Worm (Caenorhabditis elegans): ENCODE measurements around the gene ZC21.10.

Gene ZC21.10

DNA sequence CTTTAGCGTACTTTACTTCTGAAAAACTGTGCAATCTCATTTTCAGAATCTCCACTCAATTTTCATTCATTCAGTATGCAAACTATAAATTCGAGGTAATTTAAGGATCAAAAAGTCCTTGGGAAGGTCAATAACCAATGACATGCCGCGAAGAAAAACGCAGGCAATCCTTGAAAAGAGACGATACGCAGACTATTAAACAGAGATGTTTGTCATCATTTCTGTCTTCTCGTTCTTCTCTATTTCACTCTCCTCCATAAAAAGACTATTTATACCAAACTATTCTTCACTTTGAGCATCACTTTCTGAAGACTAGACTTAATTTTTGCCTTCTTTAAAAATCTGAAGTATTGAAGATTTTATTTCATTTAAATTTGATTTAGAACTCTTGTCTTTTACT lies 22.3 kb downstream of the ZC21.10 start, which contains the start of gene C02D5.4:
Gene C02D5.4 (plus strand): TSS at position 41 of the 400 bp plus-strand sequence.
- TF ChIP-seq pqm-1 (tag; optimal IDR thresholded peaks at IDR 0.05) (peak; percentile 52), unc-39 (tag; optimal IDR thresholded peaks at IDR 0.05) (no peak), nhr-11 (tag; optimal IDR thresholded peaks at IDR 0.05) (no peak), egl-5 (tag; optimal IDR thresholded peaks at IDR 0.05) (no peak), lin-39 (tag; optimal IDR thresholded peaks at IDR 0.05) (no peak), nhr-237 (tag; optimal IDR thresholded peaks at IDR 0.05) (no peak), ceh-82 (tag; optimal IDR thresholded peaks at IDR 0.05) (no peak), sea-2 (GFP tag; optimal IDR thresholded peaks at IDR 0.05) (no peak), ZK546.5 (tag; optimal IDR thresholded peaks at IDR 0.05) (no peak), nhr-67 (tag; optimal IDR thresholded peaks at IDR 0.05) (no peak), skn-1 (tag; optimal IDR thresholded peaks at IDR 0.05) (peak; percentile 99), pha-4 (tag; optimal IDR thresholded peaks at IDR 0.05) (peak; percentile 57), nhr-25 (tag; optimal IDR thresholded peaks at IDR 0.05) (peak; percentile 6), unc-62 (GFP tag; optimal IDR thresholded peaks at IDR 0.05) (no peak), eor-1 (tag; optimal IDR thresholded peaks at IDR 0.05) (no peak), ceh-9 (tag; optimal IDR thresholded peaks at IDR 0.05) (no peak), elt-2 (tag; optimal IDR thresholded peaks at IDR 0.05) (peak; percentile 22), elt-3 (tag; optimal IDR thresholded peaks at IDR 0.05) (no peak), nfya-1 (tag; optimal IDR thresholded peaks at IDR 0.05; ENCODE audit: insufficient read depth) (peak; percentile 27), fkh-2 (tag; optimal IDR thresholded peaks at IDR 0.05) (no peak), nhr-43 (tag; optimal IDR thresholded peaks at IDR 0.05; ENCODE audit: poor library complexity, severe bottlenecking) (no peak), snpc-4 (tag; optimal IDR thresholded peaks at IDR 0.05) (no peak), ztf-4 (tag; optimal IDR thresholded peaks at IDR 0.05) (no peak), fos-1 (tag; optimal IDR thresholded peaks at IDR 0.05) (no peak)

DNA sequence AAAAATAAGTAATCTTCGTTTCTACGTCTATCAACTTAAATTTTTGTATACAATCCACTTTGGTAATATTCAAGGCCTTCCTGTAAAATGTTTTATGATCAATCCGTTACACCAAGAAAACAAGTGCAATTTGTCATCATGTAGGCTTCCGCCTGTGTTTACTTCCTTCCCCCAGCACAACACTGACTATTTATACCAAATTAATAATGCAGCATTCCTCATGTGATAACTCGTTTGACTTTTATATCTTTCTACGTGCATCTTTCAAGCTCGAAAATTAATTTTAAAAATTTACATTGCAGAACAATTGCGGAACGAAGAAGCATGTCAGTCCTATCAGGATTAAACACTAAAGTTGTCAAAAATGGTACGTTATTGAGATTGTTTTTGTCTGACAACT lies 24.6 kb downstream of the ZC21.10 start, which contains the start of gene gsto-2:
Gene gsto-2 (plus strand): TSS at position 301 of the 400 bp plus-strand sequence.
- no peak for TF ChIP-seq lin-39 (tag; optimal IDR thresholded peaks at IDR 0.05)
- TF ChIP-seq nhr-23 (tag; optimal IDR thresholded peaks at IDR 0.05) = no peak
- no peak for TF ChIP-seq fkh-2 (tag; optimal IDR thresholded peaks at IDR 0.05)
- no peak for TF ChIP-seq mdl-1 (tag; optimal IDR thresholded peaks at IDR 0.05)
- TF ChIP-seq nhr-76 (tag; optimal IDR thresholded peaks at IDR 0.05) = no peak
- no peak for TF ChIP-seq tbx-2 (tag; optimal IDR thresholded peaks at IDR 0.05)
- no peak for TF ChIP-seq nhr-25 (tag; optimal IDR thresholded peaks at IDR 0.05)
- no peak for TF ChIP-seq hmg-11 (tag; optimal IDR thresholded peaks at IDR 0.05)
- TF ChIP-seq nhr-28 (tag; optimal IDR thresholded peaks at IDR 0.05) = no peak
- TF ChIP-seq ceh-28 (tag; optimal IDR thresholded peaks at IDR 0.05) = no peak

DNA sequence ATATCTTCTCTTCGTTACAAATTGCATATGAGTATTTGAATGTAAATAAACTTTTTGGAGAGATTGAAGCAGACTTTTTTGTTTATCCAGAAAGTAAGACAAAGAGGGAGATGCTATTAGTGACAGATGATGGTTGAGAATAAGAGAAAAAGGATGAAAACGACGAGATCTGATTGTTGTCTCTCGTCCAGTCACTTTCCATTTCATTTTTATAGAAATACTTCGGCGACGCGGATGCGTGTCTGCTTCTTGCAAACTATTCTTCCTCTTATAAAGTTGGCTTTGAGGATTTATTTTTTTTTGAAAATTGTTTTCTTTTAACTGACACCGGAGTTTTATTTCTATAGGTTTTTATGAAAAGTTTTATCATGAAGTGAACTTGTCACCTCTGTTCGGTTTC lies 25.8 kb downstream of the ZC21.10 start:
- no peak for TF ChIP-seq ama-1 (optimal IDR thresholded peaks at IDR 0.05)
- no peak for TF ChIP-seq lin-15B (tag; optimal IDR thresholded peaks at IDR 0.05)
- TF ChIP-seq nhr-76 (tag; optimal IDR thresholded peaks at IDR 0.05) = no peak
- TF ChIP-seq tbx-2 (tag; optimal IDR thresholded peaks at IDR 0.05) = no peak
- no peak for TF ChIP-seq fkh-2 (tag; optimal IDR thresholded peaks at IDR 0.05)

DNA sequence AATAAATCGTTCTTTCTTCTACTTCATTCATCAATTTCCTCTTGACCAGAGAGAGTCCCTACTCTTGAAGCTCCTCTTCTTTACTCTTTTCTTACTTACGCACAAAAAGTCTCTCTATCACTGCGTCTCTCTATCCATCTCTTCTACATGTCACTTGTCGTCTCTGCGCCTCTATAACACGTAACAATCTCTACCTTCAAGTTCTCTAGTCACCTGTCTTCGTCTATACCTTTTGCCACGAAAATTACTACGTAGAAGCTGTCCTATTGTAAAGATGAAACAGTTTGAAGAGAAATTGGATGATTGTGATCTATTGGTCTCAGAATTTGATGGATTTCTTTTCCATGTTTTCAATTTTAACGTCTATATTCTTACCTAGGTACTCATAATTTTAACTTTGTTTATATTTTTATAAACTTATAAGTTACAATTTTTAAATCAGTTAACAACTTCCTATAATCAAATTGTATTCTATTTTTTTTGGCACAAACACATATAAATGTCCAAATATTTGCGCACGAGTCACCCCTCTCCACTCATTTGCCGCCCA lies 27.0 kb downstream of the ZC21.10 start, which contains the start of gene C02D5.2:
Gene C02D5.2 (plus strand): TSS at position 500 of the 550 bp plus-strand sequence.
- TF ChIP-seq nhr-11 (tag; optimal IDR thresholded peaks at IDR 0.05) (peak; percentile 6), elt-1 (tag; optimal IDR thresholded peaks at IDR 0.05) (no peak), nfya-1 (tag; optimal IDR thresholded peaks at IDR 0.05; ENCODE audit: insufficient read depth) (peak; percentile 54), ceh-16 (tag; optimal IDR thresholded peaks at IDR 0.05) (no peak), elt-3 (tag; optimal IDR thresholded peaks at IDR 0.05) (no peak), sea-2 (GFP tag; optimal IDR thresholded peaks at IDR 0.05) (no peak), snpc-4 (tag; optimal IDR thresholded peaks at IDR 0.05) (peak; percentile 1), fos-1 (tag; optimal IDR thresholded peaks at IDR 0.05) (no peak), nhr-67 (tag; optimal IDR thresholded peaks at IDR 0.05) (no peak), mdl-1 (tag; optimal IDR thresholded peaks at IDR 0.05) (no peak), unc-39 (tag; optimal IDR thresholded peaks at IDR 0.05) (no peak), egl-27 (tag; optimal IDR thresholded peaks at IDR 0.05) (no peak), ZK546.5 (tag; optimal IDR thresholded peaks at IDR 0.05) (no peak), eor-1 (tag; optimal IDR thresholded peaks at IDR 0.05) (no peak), pqm-1 (tag; optimal IDR thresholded peaks at IDR 0.05) (no peak), aly-2 (tag; optimal IDR thresholded peaks at IDR 0.05) (no peak), nhr-76 (tag; optimal IDR thresholded peaks at IDR 0.05) (no peak), pha-4 (tag; optimal IDR thresholded peaks at IDR 0.05) (peak; percentile 41), nhr-43 (tag; optimal IDR thresholded peaks at IDR 0.05; ENCODE audit: poor library complexity, severe bottlenecking) (no peak), fkh-10 (GFP tag; optimal IDR thresholded peaks at IDR 0.05) (no peak), hmg-11 (tag; optimal IDR thresholded peaks at IDR 0.05) (peak; percentile 42), lin-15B (tag; optimal IDR thresholded peaks at IDR 0.05) (peak; percentile 1), zag-1 (tag; optimal IDR thresholded peaks at IDR 0.05) (no peak), nhr-23 (tag; optimal IDR thresholded peaks at IDR 0.05) (no peak), ztf-11 (tag; optimal IDR thresholded peaks at IDR 0.05) (no peak), R02D3.7 (tag; optimal IDR thresholded peaks at IDR 0.05) (no peak), unc-62 (GFP tag; optimal IDR thresholded peaks at IDR 0.05) (peak; percentile 30), nhr-25 (tag; optimal IDR thresholded peaks at IDR 0.05) (no peak), nhr-12 (tag; optimal IDR thresholded peaks at IDR 0.05) (no peak), ceh-82 (tag; optimal IDR thresholded peaks at IDR 0.05) (no peak), mml-1 (tag; optimal IDR thresholded peaks at IDR 0.05) (no peak), ztf-4 (tag; optimal IDR thresholded peaks at IDR 0.05) (no peak), ceh-28 (tag; optimal IDR thresholded peaks at IDR 0.05) (peak; percentile 1), skn-1 (tag; optimal IDR thresholded peaks at IDR 0.05) (peak; percentile 36), lin-39 (tag; optimal IDR thresholded peaks at IDR 0.05) (peak; percentile 48), nhr-28 (tag; optimal IDR thresholded peaks at IDR 0.05) (no peak)
